Fruit fly (Drosophila melanogaster): ENCODE measurements around the gene CG31441.

The CG31441 gene

dm6 chr3R:11214449-11214950, 21.6 kb upstream of the CG31441 start, which contains the start of gene ZnT86D (continued):
- TF ChIP-seq CG6175 (GFP tag; IDR thresholded peaks at IDR 0.05) = no peak
- TF ChIP-seq H15 (GFP tag; IDR thresholded peaks at IDR 0.05) = no peak
- TF ChIP-seq CG8478 (optimal IDR thresholded peaks at IDR 0.05) = no peak
- peak; percentile 66 for TF ChIP-seq CG3281 (GFP tag; optimal IDR thresholded peaks at IDR 0.05)
- TF ChIP-seq Poxn (GFP tag; IDR thresholded peaks at IDR 0.05) = no peak
- no peak for TF ChIP-seq ttk (GFP tag; IDR thresholded peaks at IDR 0.05)
- no peak for TF ChIP-seq cas (GFP tag; IDR thresholded peaks at IDR 0.05)
- no peak for TF ChIP-seq CG3726 (GFP tag; IDR thresholded peaks at IDR 0.05)
- no peak for TF ChIP-seq CG8765 (GFP tag; IDR thresholded peaks at IDR 0.05)
- TF ChIP-seq tx (GFP tag; optimal IDR thresholded peaks at IDR 0.05) = peak; percentile 45
- peak; percentile 57 for TF ChIP-seq Ets97D (GFP tag; optimal IDR thresholded peaks at IDR 0.05)
- no peak for TF ChIP-seq oc (tag; optimal IDR thresholded peaks at IDR 0.05)
- TF ChIP-seq CG14667 (GFP tag; IDR thresholded peaks at IDR 0.05) = no peak
- TF ChIP-seq CG14014 (GFP tag; IDR thresholded peaks at IDR 0.05) = 0 out of 2 replicates have a peak, but pooled peaks have one; percentile 12
- TF ChIP-seq CG3065 (GFP tag; optimal IDR thresholded peaks at IDR 0.05) = no peak
- TF ChIP-seq abd-A (tag; optimal IDR thresholded peaks at IDR 0.05) = no peak
- no peak for TF ChIP-seq BtbVII (GFP tag; optimal IDR thresholded peaks at IDR 0.05)
- TF ChIP-seq CG8388 (GFP tag; optimal IDR thresholded peaks at IDR 0.05) = peak; percentile 39
- peak; percentile 50; the same call in 2 of the 4 replicates for TF ChIP-seq Gug (GFP tag; IDR thresholded peaks at IDR 0.05)
- peak; percentile 67 for TF ChIP-seq Abd-B (GFP tag; optimal IDR thresholded peaks at IDR 0.05)
- TF ChIP-seq eve (GFP tag; optimal IDR thresholded peaks at IDR 0.05) = no peak
- peak; percentile 21 for TF ChIP-seq CG7786 (GFP tag; optimal IDR thresholded peaks at IDR 0.05)
- no peak for TF ChIP-seq CG31388 (GFP tag; optimal IDR thresholded peaks at IDR 0.05)
- peak; percentile 79 for TF ChIP-seq CG10147 (GFP tag; optimal IDR thresholded peaks at IDR 0.05)
- peak; percentile 11 for TF ChIP-seq kah (GFP tag; optimal IDR thresholded peaks at IDR 0.05)
- no peak for TF ChIP-seq CG10959 (GFP tag; IDR thresholded peaks at IDR 0.05)
- TF ChIP-seq CG6765 (GFP tag; optimal IDR thresholded peaks at IDR 0.05) = no peak
- peak; percentile 13 for TF ChIP-seq Side (GFP tag; optimal IDR thresholded peaks at IDR 0.05)
- TF ChIP-seq CG1832 (GFP tag; optimal IDR thresholded peaks at IDR 0.05) = no peak
- TF ChIP-seq GATAe (GFP tag; conservative IDR thresholded peaks at IDR 0.05) = no peak
- TF ChIP-seq Max (GFP tag; optimal IDR thresholded peaks at IDR 0.05) = no peak
- no peak for TF ChIP-seq CG3407 (GFP tag; optimal IDR thresholded peaks at IDR 0.05)
- no peak for TF ChIP-seq pan (optimal IDR thresholded peaks at IDR 0.05)
- TF ChIP-seq pan (GFP tag; optimal IDR thresholded peaks at IDR 0.05 in 1 of 2, IDR thresholded peaks at IDR 0.05 in 1 of 2) = no peak
- TF ChIP-seq danr (GFP tag; IDR thresholded peaks at IDR 0.05) = no peak
- TF ChIP-seq ham (GFP tag; IDR thresholded peaks at IDR 0.05) = no peak
- no peak for TF ChIP-seq dati (GFP tag; IDR thresholded peaks at IDR 0.05)
- no peak for TF ChIP-seq Awh (GFP tag; IDR thresholded peaks at IDR 0.05)
- TF ChIP-seq Ada2b (GFP tag; IDR thresholded peaks at IDR 0.05) = peak; percentile 36; the same call in 1 of the 2 replicates
- peak; percentile 79 for TF ChIP-seq pho (GFP tag; optimal IDR thresholded peaks at IDR 0.05)
- TF ChIP-seq CG6689 (GFP tag; IDR thresholded peaks at IDR 0.05) = peak; percentile 75
- TF ChIP-seq Hand (GFP tag; optimal IDR thresholded peaks at IDR 0.05) = peak; percentile 15
- TF ChIP-seq caup (GFP tag; optimal IDR thresholded peaks at IDR 0.05; ENCODE audit: severe bottlenecking) = peak; percentile 50
- TF ChIP-seq ATbp (GFP tag; optimal IDR thresholded peaks at IDR 0.05) = peak; percentile 21
- no peak for TF ChIP-seq CG4730 (GFP tag; IDR thresholded peaks at IDR 0.05)
- TF ChIP-seq CG1792 (GFP tag; optimal IDR thresholded peaks at IDR 0.05) = peak; percentile 45
- peak; percentile 49 for TF ChIP-seq CG16815 (GFP tag; optimal IDR thresholded peaks at IDR 0.05)
- no peak for TF ChIP-seq Hr39 (optimal IDR thresholded peaks at IDR 0.05)
- TF ChIP-seq ato (GFP tag; IDR thresholded peaks at IDR 0.05; ENCODE audit: partially characterized antibody) = no peak
- no peak for TF ChIP-seq peb (GFP tag; IDR thresholded peaks at IDR 0.05)
- peak; percentile 20 for TF ChIP-seq CG1529 (GFP tag; optimal IDR thresholded peaks at IDR 0.05)
- peak; percentile 75 for TF ChIP-seq Elba2 (GFP tag; optimal IDR thresholded peaks at IDR 0.05)
- TF ChIP-seq CG2129 (GFP tag; IDR thresholded peaks at IDR 0.05; ENCODE audit: partially characterized antibody) = no peak

Measured in whole organism, embryonic.